Fruit fly (Drosophila melanogaster) whole organism, wandering third instar larva: ENCODE results near the gene CG14071.

ENCODE experiments used
- Mio ChIP-seq: sonication (Bioruptor generic); optimal IDR thresholded peaks from 2 replicates; lab custom pipeline; 2016; ENCODE audit warnings: missing biosample characterization, missing genetic modification characterization
- N ChIP-seq: fragments of >200 bp; optimal IDR thresholded peaks from 2 replicates; lab custom pipeline; 2018; ENCODE audit warnings: missing biosample characterization, missing external identifiers, missing genetic modification characterization
- OdsH ChIP-seq: fragments of 200-800 bp; sonication (Bioruptor generic); optimal IDR thresholded peaks from 2 replicates; lab custom pipeline; 2016; ENCODE audit warnings: missing biosample characterization, mild to moderate bottlenecking, missing genetic modification characterization
- br ChIP-seq: fragments of 200-800 bp; sonication (Bioruptor generic); optimal IDR thresholded peaks from 2 replicates; lab custom pipeline; 2016; ENCODE audit warnings: missing biosample characterization, missing genetic modification characterization
- lola ChIP-seq: fragments of >200 bp; optimal IDR thresholded peaks from 2 replicates; lab custom pipeline; 2017; ENCODE audit warnings: missing biosample characterization, missing genetic modification characterization
- pan ChIP-seq: fragments of >200 bp; optimal IDR thresholded peaks from 2 replicates; lab custom pipeline; 2017
- psq ChIP-seq: fragments of 200-800 bp; sonication (Bioruptor generic); optimal IDR thresholded peaks from 3 replicates; lab custom pipeline; 2017; ENCODE audit warnings: missing biosample characterization, mild to moderate bottlenecking, missing genetic modification characterization, moderate library complexity
- sage ChIP-seq: fragments of 200-800 bp; sonication (Bioruptor generic); optimal IDR thresholded peaks from 2 replicates; lab custom pipeline; 2016; ENCODE audit warnings: missing biosample characterization, mild to moderate bottlenecking, missing genetic modification characterization

DNA sequence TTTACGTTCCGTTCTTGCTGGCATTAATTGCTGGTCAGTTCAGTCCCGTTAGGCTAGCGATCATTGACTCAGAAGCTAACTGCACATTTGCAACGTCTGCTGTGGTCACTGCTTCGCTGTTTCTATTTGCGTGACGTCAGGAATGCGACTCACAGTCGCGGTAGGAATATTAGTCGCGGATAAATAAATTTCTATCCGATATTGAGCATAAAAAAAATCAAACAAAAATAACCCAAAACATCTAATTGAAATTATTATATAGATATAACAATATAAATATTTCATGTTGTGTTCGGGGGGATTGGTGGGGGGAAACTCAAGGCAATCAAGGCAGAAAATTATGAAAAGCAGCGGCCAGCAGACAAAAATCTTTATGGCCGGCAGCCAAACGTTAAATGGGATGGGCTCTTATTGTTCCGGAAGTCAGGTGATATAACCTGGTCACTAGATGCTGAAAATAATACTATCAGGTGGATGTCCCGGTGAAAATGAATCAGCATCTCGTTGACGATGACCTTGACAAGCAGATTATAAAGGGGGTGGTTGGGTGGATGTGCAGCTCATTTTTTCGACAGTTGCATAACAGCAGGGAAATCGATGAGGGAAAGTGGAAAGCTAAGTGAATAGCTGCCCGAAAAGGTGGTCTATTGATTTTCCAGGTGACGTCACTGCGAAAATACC lies 39.1 kb downstream of the CG14071 start, which contains the start of gene SmydA-3:
- no peak for TF ChIP-seq br
- no peak for TF ChIP-seq sage (GFP tag; lab: Kevin White, UChicago)
- TF ChIP-seq lola (GFP tag; lab: Kevin White, UChicago) = no peak
- TF ChIP-seq Mio (GFP tag; lab: Kevin White, UChicago) = no peak
- TF ChIP-seq pan (lab: Kevin White, UChicago) = no peak
- no peak for TF ChIP-seq psq (GFP tag; lab: Kevin White, UChicago)
- no peak for TF ChIP-seq N
- peak; percentile 3 for TF ChIP-seq OdsH (GFP tag; lab: Kevin White, UChicago)
